Fruit fly (Drosophila melanogaster): Measurements from ENCODE around the gene CG31809.
A peak's percentile ranks its signal among the peaks of the same experiment; 100 is the strongest.

The CG31809 gene

dm6 chr2L:16858466-16859007 lies at the start of gene CG31809:
Gene CG31809 (minus strand): TSS chr2L:16858714.
- TF ChIP-seq pad (GFP tag; optimal IDR thresholded peaks at IDR 0.05), result no peak
- peak; percentile 74 for TF ChIP-seq kay (GFP tag; ENCODE audit: borderline replicate concordance)
- peak; percentile 9 for TF ChIP-seq CG12768 (GFP tag; optimal IDR thresholded peaks at IDR 0.05)

dm6 chr2L:16902003-16902402 lies 43.5 kb upstream of the CG31809 start, which contains the start of gene CG12288:
Gene CG12288 (minus strand): TSS chr2L:16902218.
- TF ChIP-seq Mnt (GFP tag; optimal IDR thresholded peaks at IDR 0.05) (peak; percentile 34), Crg-1 (GFP tag; optimal IDR thresholded peaks at IDR 0.05) (no peak), CG5204 (GFP tag; optimal IDR thresholded peaks at IDR 0.05) (no peak), ovo (GFP tag; optimal IDR thresholded peaks at IDR 0.05) (no peak), tj (GFP tag; optimal IDR thresholded peaks at IDR 0.05) (no peak)

- no peak for TF ChIP-seq bab1 (GFP tag; optimal IDR thresholded peaks at IDR 0.05)
- TF ChIP-seq CG7045 (GFP tag; optimal IDR thresholded peaks at IDR 0.05), result no peak
- no peak for TF ChIP-seq Clk (GFP tag; optimal IDR thresholded peaks at IDR 0.05)
- TF ChIP-seq Hr96 (GFP tag; optimal IDR thresholded peaks at IDR 0.05), result no peak
- no peak for TF ChIP-seq tj (GFP tag; optimal IDR thresholded peaks at IDR 0.05)
- TF ChIP-seq CG11617 (GFP tag; optimal IDR thresholded peaks at IDR 0.05), result no peak
- no peak for TF ChIP-seq kay (GFP tag; ENCODE audit: borderline replicate concordance)
- no peak for TF ChIP-seq Crg-1 (GFP tag; optimal IDR thresholded peaks at IDR 0.05)
- TF ChIP-seq CG7101 (tag; optimal IDR thresholded peaks at IDR 0.05), result no peak
- TF ChIP-seq CG1620 (GFP tag; optimal IDR thresholded peaks at IDR 0.05), result no peak
- TF ChIP-seq toe (GFP tag; optimal IDR thresholded peaks at IDR 0.05), result no peak
- no peak for TF ChIP-seq ovo (GFP tag; optimal IDR thresholded peaks at IDR 0.05)
- no peak for TF ChIP-seq pad (GFP tag; optimal IDR thresholded peaks at IDR 0.05)
- no peak for TF ChIP-seq cic (GFP tag; optimal IDR thresholded peaks at IDR 0.05)
- TF ChIP-seq cnc (optimal IDR thresholded peaks at IDR 0.05), result no peak
- no peak for TF ChIP-seq CG5204 (GFP tag; optimal IDR thresholded peaks at IDR 0.05)
- no peak for TF ChIP-seq CG12768 (GFP tag; optimal IDR thresholded peaks at IDR 0.05)
- no peak for TF ChIP-seq CG14711 (tag; optimal IDR thresholded peaks at IDR 0.05)
- TF ChIP-seq CG33017 (tag; optimal IDR thresholded peaks at IDR 0.05), result no peak
- no peak for TF ChIP-seq Mnt (GFP tag; optimal IDR thresholded peaks at IDR 0.05)
Observed at dm6 chr2L:16900373-16900772, 41.9 kb upstream of the CG31809 start, which contains the start of gene CG31805. Gene CG31805 (minus strand): TSS chr2L:16900473.

dm6 chr2L:16889608-16890007 lies 31.1 kb upstream of the CG31809 start, which contains the start of gene CG42556:
Gene CG42556 (plus strand): TSS chr2L:16889908.
- TF ChIP-seq Clk (GFP tag; optimal IDR thresholded peaks at IDR 0.05) (no peak), cic (GFP tag; optimal IDR thresholded peaks at IDR 0.05) (no peak), kay (GFP tag; ENCODE audit: borderline replicate concordance) (no peak), CG11617 (GFP tag; optimal IDR thresholded peaks at IDR 0.05) (no peak), bab1 (GFP tag; optimal IDR thresholded peaks at IDR 0.05) (no peak), CG5204 (GFP tag; optimal IDR thresholded peaks at IDR 0.05) (no peak), tj (GFP tag; optimal IDR thresholded peaks at IDR 0.05) (no peak), pad (GFP tag; optimal IDR thresholded peaks at IDR 0.05) (no peak)

- TF ChIP-seq cnc (optimal IDR thresholded peaks at IDR 0.05) (peak in 1 of 2 experiments; percentile 56), CG5204 (GFP tag; optimal IDR thresholded peaks at IDR 0.05) (no peak), kay (GFP tag; ENCODE audit: borderline replicate concordance) (peak; percentile 24), cic (GFP tag; optimal IDR thresholded peaks at IDR 0.05) (peak; percentile 90), Mnt (GFP tag; optimal IDR thresholded peaks at IDR 0.05) (peak; percentile 45), Hr96 (GFP tag; optimal IDR thresholded peaks at IDR 0.05) (no peak), tj (GFP tag; optimal IDR thresholded peaks at IDR 0.05) (peak; percentile 15)
Observed at dm6 chr2L:16888574-16889376, 30.3 kb upstream of the CG31809 start.

dm6 chr2L:16887660-16888573 lies 29.4 kb upstream of the CG31809 start, which contains the start of the genes osi and tweek:
Gene osi (minus strand): TSS chr2L:16887966.
Gene tweek (plus strand): TSS chr2L:16888490.
- TF ChIP-seq CG14711 (tag; optimal IDR thresholded peaks at IDR 0.05) (no peak), ovo (GFP tag; optimal IDR thresholded peaks at IDR 0.05) (no peak), Clk (GFP tag; optimal IDR thresholded peaks at IDR 0.05) (no peak), CG33017 (tag; optimal IDR thresholded peaks at IDR 0.05) (peak; percentile 42), tj (GFP tag; optimal IDR thresholded peaks at IDR 0.05) (peak; percentile 1), Mnt (GFP tag; optimal IDR thresholded peaks at IDR 0.05) (peak; percentile 78), cnc (optimal IDR thresholded peaks at IDR 0.05) (no peak), bab1 (GFP tag; optimal IDR thresholded peaks at IDR 0.05) (peak; percentile 8), cic (GFP tag; optimal IDR thresholded peaks at IDR 0.05) (no peak), CG11617 (GFP tag; optimal IDR thresholded peaks at IDR 0.05) (peak; percentile 43), CG7045 (GFP tag; optimal IDR thresholded peaks at IDR 0.05) (peak; percentile 11), kay (GFP tag; ENCODE audit: borderline replicate concordance) (peak; percentile 99), pad (GFP tag; optimal IDR thresholded peaks at IDR 0.05) (peak; percentile 68), CG1620 (GFP tag; optimal IDR thresholded peaks at IDR 0.05) (peak; percentile 58), CG5204 (GFP tag; optimal IDR thresholded peaks at IDR 0.05) (peak; percentile 82), CG7101 (tag; optimal IDR thresholded peaks at IDR 0.05) (peak; percentile 51), toe (GFP tag; optimal IDR thresholded peaks at IDR 0.05) (peak; percentile 75), Crg-1 (GFP tag; optimal IDR thresholded peaks at IDR 0.05) (no peak), Hr96 (GFP tag; optimal IDR thresholded peaks at IDR 0.05) (peak; percentile 56), CG12768 (GFP tag; optimal IDR thresholded peaks at IDR 0.05) (peak; percentile 8)
